Fruit fly (Drosophila melanogaster) whole organism, embryonic: ENCODE measurements around the gene Moe.

Experiments used
- Atf3 ChIP-seq: fragments of 200-800 bp; sonication (Bioruptor generic); optimal IDR thresholded peaks from 3 replicates; lab custom pipeline; 2016; ENCODE audit warnings: missing biosample characterization, missing genetic modification characterization
- C15 ChIP-seq: fragments of 200-800 bp; sonication (Bioruptor generic); IDR thresholded peaks from 3 replicates; pipeline ENCODE4 v1.3.6; 2022; ENCODE audit warnings: missing biosample characterization, missing genetic modification characterization
- CG11723 ChIP-seq: fragments of 200-800 bp; sonication (Bioruptor generic); optimal IDR thresholded peaks from 2 replicates; lab custom pipeline; 2017; ENCODE audit warnings: missing biosample characterization, mild to moderate bottlenecking, missing genetic modification characterization
- CG12104 ChIP-seq: fragments of 200-800 bp; sonication (Bioruptor generic); optimal IDR thresholded peaks from 3 replicates; lab custom pipeline; 2016; ENCODE audit warnings: missing biosample characterization, missing genetic modification characterization
- CG1233 ChIP-seq: fragments of 200-800 bp; sonication (Bioruptor generic); optimal IDR thresholded peaks from 4 replicates; lab custom pipeline; 2018; ENCODE audit warnings: missing biosample characterization, mild to moderate bottlenecking, missing genetic modification characterization
- CG12942 ChIP-seq: fragments of 200-800 bp; sonication (Bioruptor generic); optimal IDR thresholded peaks from 3 replicates; lab custom pipeline; 2016; ENCODE audit warnings: missing biosample characterization, missing genetic modification characterization
- CG14014 ChIP-seq: fragments of 200-800 bp; sonication (Bioruptor generic); IDR thresholded peaks from 2 replicates; pipeline ENCODE4 v1.3.6; 2022; ENCODE audit warnings: missing biosample characterization, missing genetic modification characterization
- CG17186 ChIP-seq: fragments of 200-800 bp; sonication (Bioruptor generic); optimal IDR thresholded peaks from 3 replicates; lab custom pipeline; 2017; ENCODE audit warnings: missing biosample characterization, missing genetic modification reagents, missing genetic modification characterization
- CG17568 ChIP-seq: fragments of 200-800 bp; sonication (Bioruptor generic); optimal IDR thresholded peaks from 2 replicates; lab custom pipeline; 2018; ENCODE audit warnings: missing biosample characterization, mild to moderate bottlenecking, missing genetic modification characterization, moderate library complexity
- CG17912 ChIP-seq: fragments of 200-800 bp; sonication (Bioruptor generic); optimal IDR thresholded peaks from 2 replicates; lab custom pipeline; 2018; ENCODE audit warnings: missing biosample characterization, mild to moderate bottlenecking, missing genetic modification characterization
- CG2116 ChIP-seq: fragments of 200-800 bp; sonication (Bioruptor generic); optimal IDR thresholded peaks from 3 replicates; lab custom pipeline; 2018; ENCODE audit warnings: missing biosample characterization, mild to moderate bottlenecking, missing genetic modification characterization
- CG2712 ChIP-seq: fragments of 200-800 bp; optimal IDR thresholded peaks from 3 replicates; lab custom pipeline; 2019; ENCODE audit warnings: missing biosample characterization, mild to moderate bottlenecking, missing genetic modification characterization, moderate library complexity
- CG30020 ChIP-seq: fragments of 200-800 bp; optimal IDR thresholded peaks from 2 replicates; lab custom pipeline; 2019; ENCODE audit warnings: missing biosample characterization, mild to moderate bottlenecking, missing genetic modification characterization, moderate library complexity
- CG3065 ChIP-seq: fragments of 200-800 bp; sonication (Bioruptor generic); optimal IDR thresholded peaks from 2 replicates; lab custom pipeline; 2016; ENCODE audit warnings: missing biosample characterization, missing genetic modification characterization
- CG6654 ChIP-seq: fragments of 200-800 bp; sonication (Bioruptor generic); optimal IDR thresholded peaks from 2 replicates; lab custom pipeline; 2017; ENCODE audit warnings: missing biosample characterization, mild to moderate bottlenecking, missing genetic modification characterization
- CG6689 ChIP-seq: fragments of 200-800 bp; sonication (Bioruptor generic); IDR thresholded peaks from 2 replicates; pipeline ENCODE4 v1.3.6; 2022; ENCODE audit warnings: missing biosample characterization, missing genetic modification characterization
- CG7928 ChIP-seq: fragments of 200-800 bp; sonication (Bioruptor generic); optimal IDR thresholded peaks from 2 replicates; lab custom pipeline; 2017; ENCODE audit warnings: missing biosample characterization, mild to moderate bottlenecking, missing genetic modification characterization
- CG8478 ChIP-seq: fragments of >200 bp; optimal IDR thresholded peaks from 2 replicates; lab custom pipeline; 2018
- CG9797 ChIP-seq: fragments of 200-800 bp; sonication (Bioruptor generic); optimal IDR thresholded peaks from 3 replicates; lab custom pipeline; 2018; ENCODE audit warnings: missing biosample characterization, mild to moderate bottlenecking, missing genetic modification characterization
- CoRest ChIP-seq: fragments of 200-800 bp; sonication (Bioruptor generic); optimal IDR thresholded peaks from 3 replicates; lab custom pipeline; 2018; ENCODE audit warnings: missing biosample characterization, mild to moderate bottlenecking, missing genetic modification characterization, moderate library complexity
- Dek ChIP-seq: fragments of 200-800 bp; sonication (Bioruptor generic); optimal IDR thresholded peaks from 3 replicates; lab custom pipeline; 2019; ENCODE audit warnings: missing biosample characterization, mild to moderate bottlenecking, missing genetic modification characterization, moderate library complexity
- Doc3 ChIP-seq: fragments of 200-800 bp; sonication (Bioruptor generic); IDR thresholded peaks from 3 replicates; pipeline ENCODE4 v1.3.6; 2022; ENCODE audit warnings: missing biosample characterization, missing genetic modification characterization; ENCODE audit not compliant: partially characterized antibody
- HLH3B ChIP-seq: fragments of 200-800 bp; sonication (Bioruptor generic); IDR thresholded peaks from 2 replicates; pipeline ENCODE4 v1.3.6; 2022; ENCODE audit warnings: missing biosample characterization, missing genetic modification characterization
- HLHmδ ChIP-seq: fragments of 200-800 bp; sonication (Bioruptor generic); optimal IDR thresholded peaks from 2 replicates; lab custom pipeline; 2018; ENCODE audit warnings: missing biosample characterization, mild to moderate bottlenecking, missing genetic modification characterization, moderate library complexity
- Lpt ChIP-seq: fragments of >200 bp; optimal IDR thresholded peaks from 2 replicates; lab custom pipeline; 2018; ENCODE audit warnings: missing biosample characterization, missing genetic modification characterization
- MBD-R2 ChIP-seq: fragments of 200-800 bp; sonication (Bioruptor generic); IDR thresholded peaks from 2 replicates; pipeline ENCODE4 v1.3.6; 2022; ENCODE audit warnings: missing biosample characterization, missing genetic modification characterization
- NC2α ChIP-seq: fragments of 200-800 bp; sonication (Bioruptor generic); optimal IDR thresholded peaks from 2 replicates; lab custom pipeline; 2016; ENCODE audit warnings: missing biosample characterization, missing genetic modification characterization
- PHDP ChIP-seq: fragments of 200-800 bp; sonication (Bioruptor generic); optimal IDR thresholded peaks from 3 replicates; lab custom pipeline; 2018; ENCODE audit warnings: missing biosample characterization, mild to moderate bottlenecking, missing genetic modification characterization, moderate library complexity
- aop ChIP-seq: fragments of 200-800 bp; sonication (Bioruptor generic); IDR thresholded peaks from 2 replicates; pipeline ENCODE4 v1.3.6; 2022; ENCODE audit warnings: missing biosample characterization, missing genetic modification characterization
- ash1 ChIP-seq: fragments of 200-800 bp; sonication (Bioruptor generic); optimal IDR thresholded peaks from 2 replicates; lab custom pipeline; 2018; ENCODE audit warnings: missing biosample characterization, mild to moderate bottlenecking, missing genetic modification characterization
- chn ChIP-seq: fragments of 200-800 bp; sonication (Bioruptor generic); optimal IDR thresholded peaks from 2 replicates; lab custom pipeline; 2016; ENCODE audit warnings: missing biosample characterization, missing genetic modification characterization
- danr ChIP-seq: fragments of 200-800 bp; sonication (Bioruptor generic); IDR thresholded peaks from 2 replicates; pipeline ENCODE4 v1.3.6; 2022; ENCODE audit warnings: missing biosample characterization, missing genetic modification characterization
- dm ChIP-seq: fragments of 200-800 bp; sonication (Bioruptor generic); optimal IDR thresholded peaks from 3 replicates; lab custom pipeline; 2016; ENCODE audit warnings: missing biosample characterization, missing genetic modification characterization
- dpn ChIP-seq, 2 experiments: fragments of 200-800 bp; sonication (Bioruptor generic); optimal IDR thresholded peaks; 3 replicates each; lab custom pipeline; 2016; ENCODE audit warnings: missing biosample characterization in 2 of 2, missing genetic modification characterization in 2 of 2
- fru ChIP-seq: fragments of >200 bp; optimal IDR thresholded peaks from 2 replicates; lab custom pipeline; 2017
- gro ChIP-seq: fragments of 200-800 bp; sonication (Bioruptor generic); optimal IDR thresholded peaks from 2 replicates; lab custom pipeline; 2016; ENCODE audit warnings: missing biosample characterization, missing genetic modification characterization
- gsb ChIP-seq: fragments of 200-800 bp; sonication (Bioruptor generic); IDR thresholded peaks from 2 replicates; pipeline ENCODE4 v1.3.6; 2022; ENCODE audit warnings: missing biosample characterization, missing genetic modification characterization
- kah ChIP-seq: fragments of 200-800 bp; sonication (Bioruptor generic); optimal IDR thresholded peaks from 2 replicates; lab custom pipeline; 2018; ENCODE audit warnings: missing biosample characterization, mild to moderate bottlenecking, missing genetic modification characterization
- knrl ChIP-seq: fragments of 200-800 bp; sonication (Bioruptor generic); IDR thresholded peaks from 3 replicates; pipeline ENCODE4 v1.3.6; 2022; ENCODE audit warnings: missing biosample characterization, missing genetic modification characterization; ENCODE audit not compliant: partially characterized antibody
- lbe ChIP-seq: fragments of 200-800 bp; sonication (Bioruptor generic); optimal IDR thresholded peaks from 2 replicates; lab custom pipeline; 2016; ENCODE audit warnings: missing biosample characterization, mild to moderate bottlenecking, missing genetic modification characterization
- lmd ChIP-seq: fragments of 200-800 bp; sonication (Bioruptor generic); IDR thresholded peaks from 2 replicates; pipeline ENCODE4 v1.3.6; 2022; ENCODE audit warnings: missing biosample characterization, missing genetic modification characterization
- maf-S ChIP-seq: fragments of 200-800 bp; sonication (Bioruptor generic); optimal IDR thresholded peaks from 2 replicates; lab custom pipeline; 2016; ENCODE audit warnings: missing biosample characterization, missing genetic modification characterization
- mam ChIP-seq: fragments of 200-800 bp; sonication (Bioruptor generic); optimal IDR thresholded peaks from 3 replicates; lab custom pipeline; 2016; ENCODE audit warnings: missing biosample characterization, missing genetic modification characterization
- seq ChIP-seq: fragments of 200-800 bp; sonication (Bioruptor generic); IDR thresholded peaks from 2 replicates; pipeline ENCODE4 v1.3.6; 2022; ENCODE audit warnings: missing biosample characterization, missing genetic modification characterization
- sqz ChIP-seq: fragments of 200-800 bp; sonication (Bioruptor generic); optimal IDR thresholded peaks from 3 replicates; lab custom pipeline; 2018; ENCODE audit warnings: missing biosample characterization, mild to moderate bottlenecking, missing genetic modification characterization
- stc ChIP-seq: fragments of 200-800 bp; sonication (Bioruptor generic); IDR thresholded peaks from 2 replicates; pipeline ENCODE4 v1.3.6; 2022; ENCODE audit warnings: missing biosample characterization, missing genetic modification characterization
- trem ChIP-seq: fragments of 200-800 bp; optimal IDR thresholded peaks from 3 replicates; lab custom pipeline; 2019; ENCODE audit warnings: missing biosample characterization, mild to moderate bottlenecking, missing genetic modification characterization, moderate library complexity
- ttk ChIP-seq: fragments of 200-800 bp; sonication (Bioruptor generic); IDR thresholded peaks from 2 replicates; pipeline ENCODE4 v2.1.2; 2022; ENCODE audit warnings: missing biosample characterization, missing genetic modification characterization
- unpg ChIP-seq: fragments of 200-800 bp; sonication (Bioruptor generic); optimal IDR thresholded peaks from 3 replicates; lab custom pipeline; 2018; ENCODE audit warnings: missing biosample characterization, mild to moderate bottlenecking, missing genetic modification characterization, moderate library complexity
- zfh2 ChIP-seq: fragments of 200-800 bp; sonication (Bioruptor generic); optimal IDR thresholded peaks from 2 replicates; lab custom pipeline; 2016; ENCODE audit warnings: missing biosample characterization, missing genetic modification characterization

Gene Moe

DNA sequence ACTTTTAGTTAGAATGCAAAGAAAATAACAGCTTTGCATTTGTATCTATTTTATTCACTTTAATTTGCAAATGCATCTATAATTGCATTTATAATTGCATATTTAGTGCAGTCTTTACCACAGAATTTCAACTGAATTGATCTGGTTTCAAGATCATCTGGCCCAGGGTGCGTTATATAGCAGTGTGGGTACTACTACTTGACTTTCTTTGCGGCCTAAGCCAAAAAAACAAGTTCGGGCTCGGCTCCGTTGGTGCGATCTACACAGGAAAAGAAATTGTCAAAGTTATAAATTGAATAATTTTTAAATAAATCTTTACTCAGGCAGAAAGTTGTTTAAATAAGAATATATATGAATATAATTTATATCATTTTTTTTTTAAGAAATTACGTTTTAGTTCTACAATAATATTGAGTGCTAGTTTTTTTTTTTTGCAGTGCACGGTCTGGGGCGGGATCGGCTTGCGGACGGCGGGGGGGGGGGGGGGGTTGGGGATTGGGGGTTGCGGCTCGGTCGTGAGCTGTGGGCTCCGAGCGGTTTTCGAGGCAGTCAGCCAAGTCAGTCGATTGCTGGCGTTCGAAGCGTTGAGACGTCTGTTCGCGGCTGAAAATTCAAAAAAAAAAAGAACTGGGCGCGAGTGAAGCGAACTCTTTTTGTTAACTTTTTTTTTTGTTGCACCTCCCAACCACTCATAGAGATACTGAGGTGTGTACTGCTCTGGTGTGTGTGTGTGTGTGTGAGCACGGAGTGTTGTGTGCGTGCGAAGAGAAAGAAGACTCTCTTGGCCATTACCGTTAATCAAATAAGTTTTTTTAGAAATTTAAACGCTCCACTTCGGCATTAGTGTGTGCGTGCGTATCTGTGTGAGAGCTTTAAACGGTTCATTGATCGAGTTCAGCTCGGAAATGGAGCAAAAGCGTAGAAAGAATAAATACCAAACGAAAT lies 34.3 kb downstream of the Moe start (continued):
- TF ChIP-seq CG17186 (GFP tag; lab: Kevin White, UChicago): no peak
- peak; percentile 59 for TF ChIP-seq gsb (GFP tag; lab: Robert Waterston, UW)
- peak; percentile 40; the same call in 1 of the 3 replicates for TF ChIP-seq C15 (GFP tag; lab: Robert Waterston, UW)
- peak; percentile 82 for TF ChIP-seq CG6689 (GFP tag; lab: Robert Waterston, UW)
- no peak for TF ChIP-seq gro
- no peak for TF ChIP-seq Atf3 (GFP tag; lab: Kevin White, UChicago)
- peak; percentile 59 for TF ChIP-seq CG17568 (GFP tag; lab: Kevin White, UChicago)
- TF ChIP-seq aop (GFP tag; lab: Robert Waterston, UW): no peak
- TF ChIP-seq Doc3 (GFP tag; lab: Robert Waterston, UW): no peak
- TF ChIP-seq PHDP (tag; lab: Kevin White, UChicago): peak; percentile 85
- TF ChIP-seq HLHmδ (GFP tag; lab: Kevin White, UChicago): no peak
- peak; percentile 84 for TF ChIP-seq lmd (GFP tag; lab: Robert Waterston, UW)
- no peak for TF ChIP-seq CG17912 (GFP tag; lab: Kevin White, UChicago)
- TF ChIP-seq dm: no peak
- no peak for TF ChIP-seq ash1 (GFP tag; lab: Kevin White, UChicago)
- TF ChIP-seq maf-S: peak; percentile 24
- TF ChIP-seq CG8478: no peak
- TF ChIP-seq zfh2 (GFP tag; lab: Kevin White, UChicago): peak; percentile 32
- peak; percentile 57 for TF ChIP-seq seq (GFP tag; lab: Robert Waterston, UW)
- TF ChIP-seq CG9797 (GFP tag; lab: Kevin White, UChicago): peak; percentile 3
- TF ChIP-seq CG3065 (GFP tag; lab: Kevin White, UChicago): no peak
- TF ChIP-seq sqz (GFP tag; lab: Kevin White, UChicago): peak; percentile 95
- peak; percentile 26; the same call in 1 of the 3 replicates for TF ChIP-seq knrl
- peak; percentile 50 for TF ChIP-seq CG30020 (tag; lab: Kevin White, UChicago)
- TF ChIP-seq CG12942: peak; percentile 16
- TF ChIP-seq chn (GFP tag; lab: Kevin White, UChicago): peak; percentile 38
- TF ChIP-seq CG11723 (GFP tag; lab: Kevin White, UChicago): peak; percentile 66
- peak; percentile 86 for TF ChIP-seq unpg (GFP tag; lab: Kevin White, UChicago)
- TF ChIP-seq CG7928 (GFP tag; lab: Kevin White, UChicago): peak; percentile 28
- peak; percentile 82 for TF ChIP-seq HLH3B
- peak; percentile 57 for TF ChIP-seq CG6654 (GFP tag; lab: Kevin White, UChicago)
- TF ChIP-seq ttk: peak; percentile 88
- TF ChIP-seq CG14014 (GFP tag; lab: Robert Waterston, UW): peak; percentile 88
- no peak for TF ChIP-seq CG2116 (GFP tag; lab: Kevin White, UChicago)
- peak; percentile 50 for TF ChIP-seq trem (tag; lab: Kevin White, UChicago)
- TF ChIP-seq Dek (tag; lab: Kevin White, UChicago): peak; percentile 80
- TF ChIP-seq dpn (GFP tag; optimal IDR thresholded peaks at IDR 0.05; lab: Kevin White, UChicago): peak; percentile 20 to 54
- peak; percentile 77 for TF ChIP-seq kah (GFP tag; lab: Kevin White, UChicago)
- TF ChIP-seq NC2α (GFP tag; lab: Kevin White, UChicago): no peak
- peak; percentile 48 for TF ChIP-seq mam
- no peak for TF ChIP-seq fru
- peak; percentile 21 for TF ChIP-seq lbe
- TF ChIP-seq CG2712 (tag; lab: Kevin White, UChicago): peak; percentile 87
- TF ChIP-seq CG12104: peak; percentile 81
- no peak for TF ChIP-seq Lpt (GFP tag; lab: Kevin White, UChicago)
- TF ChIP-seq MBD-R2 (GFP tag; lab: Robert Waterston, UW): peak; percentile 64
- TF ChIP-seq stc (GFP tag; lab: Robert Waterston, UW): peak; percentile 69; the same call in 1 of the 2 replicates
- TF ChIP-seq CG1233 (GFP tag; lab: Kevin White, UChicago): peak; percentile 80
- TF ChIP-seq CoRest (tag; lab: Kevin White, UChicago): peak; percentile 89
- TF ChIP-seq danr (GFP tag; lab: Robert Waterston, UW): peak; percentile 74
